Worm (Caenorhabditis elegans) whole organism, late embryonic: ENCODE measurements around the gene srt-6.

ENCODE experiments used
- C08G9.2 ChIP-seq: sonication (generic microtip); optimal IDR thresholded peaks from 2 replicates; lab custom pipeline; 2016; ENCODE audit warnings: mild to moderate bottlenecking, missing genetic modification characterization, moderate library complexity, missing compliant biosample characterization
- K02D7.2 ChIP-seq: sonication (generic microtip); optimal IDR thresholded peaks from 2 replicates; lab custom pipeline; 2017; ENCODE audit warnings: mild to moderate bottlenecking, missing genetic modification characterization, missing compliant biosample characterization
- K09A11.1 ChIP-seq: sonication (generic microtip); optimal IDR thresholded peaks from 2 replicates; lab custom pipeline; 2017; ENCODE audit warnings: antibody characterized with exemption, mild to moderate bottlenecking, missing genetic modification characterization, missing compliant biosample characterization; ENCODE audit not compliant: insufficient read depth
- ceh-18 ChIP-seq: sonication (generic microtip); optimal IDR thresholded peaks from 2 replicates; lab custom pipeline; 2016; ENCODE audit warnings: missing genetic modification characterization, missing compliant biosample characterization
- ceh-19 ChIP-seq: fragments of 200-800 bp; sonication (Bioruptor generic); optimal IDR thresholded peaks from 2 replicates; lab custom pipeline; 2018; ENCODE audit warnings: mild to moderate bottlenecking, missing genetic modification characterization, missing compliant biosample characterization
- ceh-2 ChIP-seq: sonication (generic microtip); optimal IDR thresholded peaks from 2 replicates; lab custom pipeline; 2016; ENCODE audit warnings: missing genotype, missing genetic modification characterization, missing compliant biosample characterization
- ceh-22 ChIP-seq: sonication (generic microtip); optimal IDR thresholded peaks from 2 replicates; lab custom pipeline; 2017; ENCODE audit warnings: missing biosample characterization, missing genetic modification characterization
- ceh-30 ChIP-seq: fragments of 150-350 bp; optimal IDR thresholded peaks from 2 replicates; lab custom pipeline; 2014; ENCODE audit warnings: missing biosample characterization, missing genetic modification characterization
- ceh-34 ChIP-seq: sonication (generic microtip); optimal IDR thresholded peaks from 2 replicates; lab custom pipeline; 2016; ENCODE audit warnings: mild to moderate bottlenecking, missing genetic modification characterization, missing compliant biosample characterization
- ceh-48 ChIP-seq: sonication (generic microtip); optimal IDR thresholded peaks from 2 replicates; lab custom pipeline; 2016; ENCODE audit warnings: missing genetic modification characterization, inconsistent platforms, missing compliant biosample characterization
- ceh-9 ChIP-seq: sonication (generic microtip); optimal IDR thresholded peaks from 2 replicates; lab custom pipeline; 2016; ENCODE audit warnings: mild to moderate bottlenecking, missing genetic modification characterization, inconsistent platforms, missing compliant biosample characterization
- che-1 ChIP-seq: sonication (generic microtip); optimal IDR thresholded peaks from 2 replicates; lab custom pipeline; 2016; ENCODE audit warnings: mild to moderate bottlenecking, missing genetic modification characterization, missing compliant biosample characterization
- elt-4 ChIP-seq: sonication (generic microtip); optimal IDR thresholded peaks from 2 replicates; lab custom pipeline; 2016; ENCODE audit warnings: missing genetic modification characterization, missing compliant biosample characterization
- eyg-1 ChIP-seq: sonication (generic microtip); optimal IDR thresholded peaks from 2 replicates; lab custom pipeline; 2016; ENCODE audit warnings: missing genotype, missing genetic modification characterization, missing compliant biosample characterization
- fax-1 ChIP-seq: sonication (generic microtip); optimal IDR thresholded peaks from 2 replicates; lab custom pipeline; 2016; ENCODE audit warnings: missing genotype, missing genetic modification characterization, missing compliant biosample characterization
- fkh-10 ChIP-seq: fragments of 150-350 bp; optimal IDR thresholded peaks from 2 replicates; lab custom pipeline; 2014; ENCODE audit warnings: missing biosample characterization, missing genetic modification reagents, missing genetic modification characterization
- hlh-30 ChIP-seq: sonication (generic microtip); optimal IDR thresholded peaks from 2 replicates; lab custom pipeline; 2017; ENCODE audit warnings: antibody characterized with exemption, missing genetic modification characterization, missing compliant biosample characterization; ENCODE audit not compliant: insufficient read depth
- hlh-6 ChIP-seq: sonication (generic microtip); optimal IDR thresholded peaks from 2 replicates; lab custom pipeline; 2016; ENCODE audit warnings: missing genotype, missing genetic modification characterization, missing compliant biosample characterization
- hlh-8 ChIP-seq: sonication (generic microtip); optimal IDR thresholded peaks from 2 replicates; lab custom pipeline; 2016; ENCODE audit warnings: missing genotype, missing genetic modification characterization, missing compliant biosample characterization
- lim-6 ChIP-seq: sonication (generic microtip); optimal IDR thresholded peaks from 2 replicates; lab custom pipeline; 2016; ENCODE audit warnings: missing genetic modification characterization, missing compliant biosample characterization
- lin-11 ChIP-seq: fragments of 200-800 bp; sonication (Bioruptor generic); optimal IDR thresholded peaks from 2 replicates; lab custom pipeline; 2018; ENCODE audit warnings: mild to moderate bottlenecking, missing genetic modification characterization, missing compliant biosample characterization
- mec-3 ChIP-seq: sonication (generic microtip); optimal IDR thresholded peaks from 2 replicates; lab custom pipeline; 2016; ENCODE audit warnings: borderline replicate concordance, missing genetic modification characterization, missing compliant biosample characterization
- nhr-11 ChIP-seq: fragments of 150-350 bp; optimal IDR thresholded peaks from 2 replicates; lab custom pipeline; 2014; ENCODE audit warnings: missing biosample characterization, missing genetic modification characterization
- npax-4 ChIP-seq: sonication (generic microtip); optimal IDR thresholded peaks from 2 replicates; lab custom pipeline; 2016; ENCODE audit warnings: missing genetic modification characterization, missing compliant biosample characterization
- pag-3 ChIP-seq: sonication (generic microtip); optimal IDR thresholded peaks from 2 replicates; lab custom pipeline; 2016; ENCODE audit warnings: missing compliant biosample characterization, missing genetic modification characterization, borderline replicate concordance
- pat-9 ChIP-seq: fragments of 200-800 bp; sonication (Bioruptor generic); optimal IDR thresholded peaks from 2 replicates; lab custom pipeline; 2018; ENCODE audit warnings: mild to moderate bottlenecking, missing genetic modification characterization, moderate library complexity, missing compliant biosample characterization
- pax-1 ChIP-seq: fragments of 150-350 bp; optimal IDR thresholded peaks from 2 replicates; lab custom pipeline; 2014; ENCODE audit warnings: missing biosample characterization, missing genetic modification characterization
- rnt-1 ChIP-seq: sonication (generic microtip); optimal IDR thresholded peaks from 2 replicates; lab custom pipeline; 2016; ENCODE audit warnings: missing genetic modification characterization, missing compliant biosample characterization
- sdc-2 ChIP-seq: sonication (generic microtip); optimal IDR thresholded peaks from 2 replicates; lab custom pipeline; 2016; ENCODE audit warnings: missing genotype, missing genetic modification characterization, missing compliant biosample characterization
- syd-9 ChIP-seq: sonication (generic microtip); optimal IDR thresholded peaks from 2 replicates; lab custom pipeline; 2016; ENCODE audit warnings: mild to moderate bottlenecking, missing genetic modification characterization, moderate library complexity, missing compliant biosample characterization
- tbx-2 ChIP-seq: sonication (generic microtip); optimal IDR thresholded peaks from 2 replicates; lab custom pipeline; 2016; ENCODE audit warnings: missing genetic modification characterization, missing compliant biosample characterization
- tbx-7 ChIP-seq: sonication (generic microtip); optimal IDR thresholded peaks from 2 replicates; lab custom pipeline; 2016; ENCODE audit warnings: missing genotype, missing genetic modification characterization, missing compliant biosample characterization
- zip-5 ChIP-seq: sonication (generic microtip); optimal IDR thresholded peaks from 2 replicates; lab custom pipeline; 2016; ENCODE audit warnings: missing genetic modification characterization, missing compliant biosample characterization
- ztf-16 ChIP-seq: sonication (generic microtip); optimal IDR thresholded peaks from 2 replicates; lab custom pipeline; 2017; ENCODE audit warnings: missing genetic modification characterization, missing compliant biosample characterization

srt-6 gene

DNA sequence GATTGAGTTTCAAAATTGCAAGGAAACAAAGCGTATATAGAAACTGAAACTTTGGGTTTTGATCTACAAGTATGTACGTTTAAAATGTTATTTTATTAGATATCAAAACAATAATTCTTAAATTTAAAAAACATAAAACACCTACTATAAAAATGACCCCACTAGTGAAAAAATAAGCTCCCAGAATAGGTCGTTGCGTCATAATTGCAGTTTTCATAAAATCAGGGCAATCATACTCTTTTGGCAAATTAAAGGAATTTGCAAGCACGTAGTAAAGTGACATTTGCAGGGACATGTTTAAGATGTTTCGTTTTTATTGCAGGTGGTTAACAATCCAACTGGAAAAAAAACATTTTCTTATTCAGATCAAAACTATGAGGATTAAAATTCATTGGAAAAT is at the start of gene srt-6:
TSS of gene srt-6 (minus strand) at position 295 of the 400 bp plus-strand sequence.
- TF ChIP-seq C08G9.2 (tag; lab: Kevin White, UChicago) (no peak), fax-1 (tag; lab: Kevin White, UChicago) (no peak), K02D7.2 (no peak), eyg-1 (tag; lab: Kevin White, UChicago) (no peak), lin-11 (no peak), ceh-19 (GFP tag; lab: Kevin White, UChicago) (no peak), zip-5 (tag; lab: Kevin White, UChicago) (no peak), sdc-2 (tag; lab: Kevin White, UChicago) (no peak), rnt-1 (no peak), npax-4 (tag; lab: Kevin White, UChicago) (no peak), lim-6 (tag; lab: Kevin White, UChicago) (no peak), ceh-30 (tag; lab: Kevin White, UChicago) (no peak), tbx-2 (tag; lab: Kevin White, UChicago) (no peak), ztf-16 (tag; lab: Kevin White, UChicago) (no peak), hlh-30 (tag; lab: Kevin White, UChicago) (no peak), hlh-8 (no peak), fkh-10 (GFP tag; lab: Kevin White, UChicago) (no peak)

DNA sequence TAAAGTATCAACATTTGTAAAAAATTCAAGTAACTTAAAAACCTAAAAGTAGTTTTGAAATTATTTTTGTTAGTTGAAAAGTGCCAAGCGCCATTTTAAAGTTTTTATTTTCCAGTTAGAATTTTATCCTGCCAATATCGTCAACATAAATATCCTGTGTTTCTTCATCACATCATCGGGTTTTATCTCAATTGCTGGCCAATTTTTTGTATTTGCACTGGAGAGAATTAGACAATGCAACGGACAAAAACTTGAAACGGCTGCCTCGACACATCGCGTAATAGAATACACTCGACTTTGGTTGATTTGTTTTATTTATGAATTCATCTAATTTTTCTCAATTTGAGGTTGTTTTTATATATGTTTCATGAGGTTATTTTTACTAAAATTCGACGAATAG is 46.4 kb upstream of the srt-6 start, which contains the start of gene F25E5.2:
TSS of gene F25E5.2 (plus strand) at position 301 of the 400 bp plus-strand sequence.
- TF ChIP-seq syd-9, result no peak
- TF ChIP-seq tbx-7 (tag; lab: Kevin White, UChicago), result no peak
- TF ChIP-seq fax-1 (tag; lab: Kevin White, UChicago), result no peak
- no peak for TF ChIP-seq pax-1 (tag; lab: Kevin White, UChicago)
- TF ChIP-seq hlh-6 (tag; lab: Kevin White, UChicago), result no peak
- TF ChIP-seq K02D7.2, result no peak
- TF ChIP-seq ceh-22 (tag; lab: Kevin White, UChicago), result no peak
- no peak for TF ChIP-seq eyg-1 (tag; lab: Kevin White, UChicago)

DNA sequence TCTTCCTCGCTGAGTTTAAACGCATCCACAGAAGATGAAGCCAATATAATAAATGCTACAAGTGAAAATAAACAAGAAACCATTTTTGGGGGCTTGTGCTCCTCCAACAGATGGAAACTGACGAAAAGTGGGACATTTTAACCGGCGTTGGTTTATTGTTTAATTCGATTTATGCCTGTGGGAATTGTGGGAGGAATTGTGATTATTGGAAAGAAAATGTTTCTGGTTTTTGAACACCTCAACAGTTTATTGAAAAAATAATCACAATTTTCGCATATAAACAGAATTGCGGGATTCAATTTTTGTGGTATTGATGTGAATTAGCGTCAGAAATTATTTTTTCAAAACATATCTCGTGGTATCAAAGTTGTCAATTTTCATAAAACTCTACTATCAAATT is 45.6 kb upstream of the srt-6 start, which contains the start of gene try-8:
TSS of gene try-8 (minus strand) at position 101 of the 400 bp plus-strand sequence.
- TF ChIP-seq nhr-11 (tag; lab: Kevin White, UChicago) (no peak), che-1 (tag; lab: Kevin White, UChicago) (no peak), mec-3 (tag; lab: Kevin White, UChicago) (no peak), elt-4 (no peak), hlh-6 (tag; lab: Kevin White, UChicago) (no peak), ceh-34 (tag; lab: Kevin White, UChicago) (no peak), pag-3 (tag; lab: Kevin White, UChicago) (no peak), zip-5 (tag; lab: Kevin White, UChicago) (no peak)

DNA sequence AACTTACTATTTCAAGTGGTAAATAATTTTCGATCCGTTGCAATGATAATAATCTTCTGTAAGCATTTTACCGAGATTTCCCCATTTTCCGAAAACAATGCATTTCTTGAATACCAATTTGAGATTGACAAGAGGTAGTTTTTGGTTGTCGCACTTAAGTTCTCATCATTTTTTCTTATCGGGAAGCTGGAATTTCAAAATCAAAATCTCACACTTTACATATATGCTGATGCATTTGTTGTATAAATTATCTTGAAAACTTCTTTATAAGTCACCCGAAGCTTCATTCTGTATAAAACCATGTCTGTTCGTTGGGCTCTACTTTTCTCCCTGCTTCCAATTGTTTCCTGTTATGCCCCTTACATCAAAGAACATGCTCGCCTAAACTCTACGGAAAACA is 42.8 kb upstream of the srt-6 start, which contains the start of gene try-11:
TSS of gene try-11 (plus strand) at position 301 of the 400 bp plus-strand sequence.
- TF ChIP-seq ceh-2 (tag; lab: Kevin White, UChicago) (no peak), ceh-48 (no peak), ceh-9 (tag; lab: Kevin White, UChicago) (no peak), fkh-10 (GFP tag; lab: Kevin White, UChicago) (no peak), ceh-30 (tag; lab: Kevin White, UChicago) (no peak), ceh-18 (tag; lab: Kevin White, UChicago) (no peak), pax-1 (tag; lab: Kevin White, UChicago) (no peak), pat-9 (tag; lab: Kevin White, UChicago) (no peak), K09A11.1 (tag; lab: Kevin White, UChicago) (no peak)
